Worm (Caenorhabditis elegans): Measurements from ENCODE around the gene pas-2.

ce11 chrV:10722595-10722994 is 47.6 kb upstream of the pas-2 start:
- TF ChIP-seq tab-1 (GFP tag; IDR thresholded peaks at IDR 0.05) (no peak), ztf-23 (GFP tag; IDR thresholded peaks at IDR 0.05) (no peak), flt-1 (GFP tag; IDR thresholded peaks at IDR 0.05) (no peak), T22C8.4 (GFP tag; IDR thresholded peaks at IDR 0.05) (no peak), ztf-29 (GFP tag; IDR thresholded peaks at IDR 0.05) (no peak), ref-1 (GFP tag; conservative IDR thresholded peaks at IDR 0.05) (no peak), klf-2 (GFP tag; conservative IDR thresholded peaks at IDR 0.05) (no peak)
